Worm (Caenorhabditis elegans) whole organism, L3 larva: Measurements from ENCODE around the gene W08A12.2.

ENCODE experiments used
- R02D3.7 ChIP-seq: fragments of 150-350 bp; optimal IDR thresholded peaks from 2 replicates; lab custom pipeline; 2014; ENCODE audit warnings: missing biosample characterization, missing genetic modification characterization
- aly-2 ChIP-seq: fragments of 150-350 bp; optimal IDR thresholded peaks from 2 replicates; lab custom pipeline; 2014; ENCODE audit warnings: missing biosample characterization, missing genetic modification characterization
- ama-1 ChIP-seq: fragments of 150-350 bp; optimal IDR thresholded peaks from 2 replicates; lab custom pipeline; 2018
- ceh-16 ChIP-seq: sonication (generic microtip); optimal IDR thresholded peaks from 2 replicates; lab custom pipeline; 2017; ENCODE audit warnings: missing biosample characterization, missing genetic modification characterization
- ceh-28 ChIP-seq: fragments of 150-350 bp; optimal IDR thresholded peaks from 2 replicates; lab custom pipeline; 2014; ENCODE audit warnings: missing biosample characterization, missing genetic modification reagents, missing genetic modification characterization
- daf-12 ChIP-seq: fragments of 150-350 bp; optimal IDR thresholded peaks from 2 replicates; lab custom pipeline; 2014; ENCODE audit warnings: missing biosample characterization, missing genetic modification reagents, missing genetic modification characterization
- egl-27 ChIP-seq: sonication (generic microtip); optimal IDR thresholded peaks from 4 replicates; lab custom pipeline; 2017; ENCODE audit warnings: missing biosample characterization, missing genetic modification reagents, missing genetic modification characterization
- elt-2 ChIP-seq: sonication (generic microtip); optimal IDR thresholded peaks from 2 replicates; lab custom pipeline; 2016; ENCODE audit warnings: missing genetic modification reagents, mild to moderate bottlenecking, missing genetic modification characterization, missing compliant biosample characterization
- elt-3 ChIP-seq, 3 experiments: fragments of 150-350 bp in 1 of 3; sonication (generic microtip) in 2 of 3; optimal IDR thresholded peaks; 2 replicates in 2 of 3; 4 replicates in 1 of 3; lab custom pipeline; 2014 to 2017; ENCODE audit warnings: missing biosample characterization in 3 of 3, missing genetic modification characterization in 3 of 3
- fkh-2 ChIP-seq: fragments of 150-350 bp; optimal IDR thresholded peaks from 2 replicates; lab custom pipeline; 2014; ENCODE audit warnings: missing biosample characterization, missing genetic modification reagents, missing genetic modification characterization
- fos-1 ChIP-seq: fragments of 150-350 bp; optimal IDR thresholded peaks from 2 replicates; lab custom pipeline; 2014; ENCODE audit warnings: missing biosample characterization, missing genetic modification characterization
- hmg-11 ChIP-seq: sonication (generic microtip); optimal IDR thresholded peaks from 2 replicates; lab custom pipeline; 2016; ENCODE audit warnings: missing genetic modification characterization, missing compliant biosample characterization
- jun-1 ChIP-seq: fragments of 150-350 bp; optimal IDR thresholded peaks from 2 replicates; lab custom pipeline; 2014; ENCODE audit warnings: missing biosample characterization, missing genetic modification reagents, missing genetic modification characterization
- lin-15B ChIP-seq: fragments of 150-350 bp; optimal IDR thresholded peaks from 2 replicates; lab custom pipeline; 2014; ENCODE audit warnings: missing biosample characterization, missing genetic modification characterization
- lin-39 ChIP-seq: fragments of 150-350 bp; optimal IDR thresholded peaks from 2 replicates; lab custom pipeline; 2018; ENCODE audit warnings: missing biosample characterization, missing genetic modification reagents, missing genetic modification characterization
- nfya-1 ChIP-seq: sonication (generic microtip); optimal IDR thresholded peaks from 2 replicates; lab custom pipeline; 2017; ENCODE audit warnings: missing genetic modification characterization, mild to moderate bottlenecking, missing compliant biosample characterization, antibody characterized with exemption, moderate library complexity; ENCODE audit not compliant: insufficient read depth
- nhr-12 ChIP-seq: fragments of 150-350 bp; optimal IDR thresholded peaks from 2 replicates; lab custom pipeline; 2014; ENCODE audit warnings: missing biosample characterization, missing genetic modification characterization
- nhr-23 ChIP-seq: fragments of 150-350 bp; optimal IDR thresholded peaks from 2 replicates; lab custom pipeline; 2014; ENCODE audit warnings: missing biosample characterization, missing genetic modification reagents, missing genetic modification characterization
- nhr-237 ChIP-seq: fragments of 150-350 bp; optimal IDR thresholded peaks from 2 replicates; lab custom pipeline; 2014; ENCODE audit warnings: missing biosample characterization, missing genetic modification characterization
- nhr-25 ChIP-seq: sonication (generic microtip); optimal IDR thresholded peaks from 2 replicates; lab custom pipeline; 2017; ENCODE audit warnings: missing biosample characterization, missing genetic modification characterization
- nhr-28 ChIP-seq: fragments of 150-350 bp; optimal IDR thresholded peaks from 2 replicates; lab custom pipeline; 2014; ENCODE audit warnings: missing biosample characterization, missing genetic modification characterization
- nhr-43 ChIP-seq: sonication (generic microtip); optimal IDR thresholded peaks from 2 replicates; lab custom pipeline; 2016; ENCODE audit warnings: mild to moderate bottlenecking, missing genetic modification characterization, missing compliant biosample characterization; ENCODE audit not compliant: poor library complexity, severe bottlenecking
- nhr-67 ChIP-seq: fragments of 150-350 bp; optimal IDR thresholded peaks from 2 replicates; lab custom pipeline; 2014; ENCODE audit warnings: missing biosample characterization, missing genetic modification characterization
- pha-4 ChIP-seq: fragments of 150-350 bp; optimal IDR thresholded peaks from 2 replicates; lab custom pipeline; 2014; ENCODE audit warnings: missing biosample characterization, missing genetic modification reagents, missing genetic modification characterization
- pqm-1 ChIP-seq: fragments of 150-350 bp; optimal IDR thresholded peaks from 2 replicates; lab custom pipeline; 2017; ENCODE audit warnings: missing biosample characterization, missing genetic modification characterization, inconsistent platforms
- skn-1 ChIP-seq: fragments of 150-350 bp; optimal IDR thresholded peaks from 2 replicates; lab custom pipeline; 2014; ENCODE audit warnings: missing biosample characterization, missing genetic modification characterization
- snpc-4 ChIP-seq: fragments of 150-350 bp; optimal IDR thresholded peaks from 2 replicates; lab custom pipeline; 2014; ENCODE audit warnings: missing biosample characterization, missing genetic modification characterization
- tbx-2 ChIP-seq: sonication (generic microtip); optimal IDR thresholded peaks from 2 replicates; lab custom pipeline; 2016; ENCODE audit warnings: mild to moderate bottlenecking, missing genetic modification characterization, missing compliant biosample characterization
- unc-62 ChIP-seq: fragments of 150-350 bp; sonication (generic microtip); optimal IDR thresholded peaks from 4 replicates; lab custom pipeline; 2014; ENCODE audit warnings: missing biosample characterization, missing genetic modification reagents, missing genetic modification characterization
- zag-1 ChIP-seq: fragments of 150-350 bp; optimal IDR thresholded peaks from 2 replicates; lab custom pipeline; 2014; ENCODE audit warnings: missing biosample characterization, missing genetic modification characterization
- ztf-11 ChIP-seq: fragments of 150-350 bp; optimal IDR thresholded peaks from 2 replicates; lab custom pipeline; 2014; ENCODE audit warnings: missing biosample characterization, missing genetic modification characterization
- ztf-4 ChIP-seq: fragments of 150-350 bp; optimal IDR thresholded peaks from 2 replicates; lab custom pipeline; 2014; ENCODE audit warnings: missing biosample characterization, missing genetic modification characterization

W08A12.2 gene

ce11 chrV:3706167-3706566 lies 20.5 kb upstream of the W08A12.2 start:
- TF ChIP-seq snpc-4 (tag; lab: Kevin White, UChicago) (no peak), unc-62 (GFP tag; lab: Kevin White, UChicago) (no peak), R02D3.7 (tag; lab: Kevin White, UChicago) (no peak), ztf-4 (tag; lab: Kevin White, UChicago) (no peak), nhr-67 (no peak), ceh-28 (no peak)

- no peak for TF ChIP-seq snpc-4 (tag; lab: Kevin White, UChicago)
- TF ChIP-seq nhr-28 (tag; lab: Kevin White, UChicago): no peak
- TF ChIP-seq hmg-11 (tag; lab: Kevin White, UChicago): no peak
- TF ChIP-seq fkh-2 (tag; lab: Kevin White, UChicago): no peak
- no peak for TF ChIP-seq zag-1
- no peak for TF ChIP-seq lin-39 (tag; lab: Kevin White, UChicago)
- TF ChIP-seq nhr-12 (tag; lab: Kevin White, UChicago): no peak
- no peak for TF ChIP-seq egl-27
- no peak for TF ChIP-seq nhr-67
- TF ChIP-seq aly-2: no peak
Observed at ce11 chrV:3704688-3705087, 19.0 kb upstream of the W08A12.2 start, which contains the start of gene lin-40. Gene lin-40 (plus strand): TSS chrV:3704988.

- TF ChIP-seq nhr-237 (tag; lab: Kevin White, UChicago) (no peak), pha-4 (tag; lab: Kevin White, UChicago) (peak; percentile 56), hmg-11 (tag; lab: Kevin White, UChicago) (peak; percentile 97), ama-1 (lab: Kevin White, UChicago) (no peak), daf-12 (tag; lab: Kevin White, UChicago) (no peak), fkh-2 (tag; lab: Kevin White, UChicago) (no peak), ceh-28 (peak; percentile 52), nfya-1 (tag; lab: Kevin White, UChicago) (peak; percentile 87), skn-1 (tag; lab: Kevin White, UChicago) (peak; percentile 31), R02D3.7 (tag; lab: Kevin White, UChicago) (peak; percentile 64), elt-2 (tag; lab: Kevin White, UChicago) (peak; percentile 50), lin-39 (tag; lab: Kevin White, UChicago) (peak; percentile 59), nhr-25 (tag; lab: Kevin White, UChicago) (peak; percentile 55), tbx-2 (tag; lab: Kevin White, UChicago) (peak; percentile 20), nhr-23 (tag; lab: Kevin White, UChicago) (peak; percentile 37), pqm-1 (tag; lab: Kevin White, UChicago) (peak; percentile 41)
Observed at ce11 chrV:3703888-3704287, 18.2 kb upstream of the W08A12.2 start.

ce11 chrV:3702998-3703397 lies 17.3 kb upstream of the W08A12.2 start:
- TF ChIP-seq ztf-11 (tag; lab: Kevin White, UChicago) (no peak), hmg-11 (tag; lab: Kevin White, UChicago) (no peak), nhr-23 (tag; lab: Kevin White, UChicago) (peak; percentile 1)
- TF ChIP-seq, all 47 proteins: peak for 1

- TF ChIP-seq nhr-43 (tag; lab: Kevin White, UChicago) (no peak), nhr-12 (tag; lab: Kevin White, UChicago) (no peak), pha-4 (tag; lab: Kevin White, UChicago) (no peak), ceh-28 (no peak), ceh-16 (tag; lab: Kevin White, UChicago) (no peak), elt-3 (tag; optimal IDR thresholded peaks at IDR 0.05; lab: Kevin White, UChicago) (no peak)
Observed at ce11 chrV:3698497-3698896, 12.8 kb upstream of the W08A12.2 start.

ce11 chrV:3697071-3697470 lies 11.4 kb upstream of the W08A12.2 start:
- TF ChIP-seq pqm-1 (tag; lab: Kevin White, UChicago) (peak; percentile 59), ztf-11 (tag; lab: Kevin White, UChicago) (no peak), fos-1 (no peak), nhr-237 (tag; lab: Kevin White, UChicago) (no peak), lin-15B (tag; lab: Kevin White, UChicago) (no peak), nfya-1 (tag; lab: Kevin White, UChicago) (peak; percentile 8), jun-1 (peak; percentile 37), elt-2 (tag; lab: Kevin White, UChicago) (peak; percentile 98), pha-4 (tag; lab: Kevin White, UChicago) (peak; percentile 14), lin-39 (tag; lab: Kevin White, UChicago) (no peak)
- TF ChIP-seq, all 47 proteins: peak for 5
